Fruit fly (Drosophila melanogaster) whole organism, larva: ENCODE measurements around the gene Schip1.

Experiments
- noc ChIP-seq: fragments of 200-800 bp; sonication (Bioruptor generic); optimal IDR thresholded peaks from 3 replicates; lab custom pipeline; 2019; ENCODE audit warnings: missing biosample characterization, mild to moderate bottlenecking, missing genetic modification characterization, moderate library complexity

Gene Schip1

dm6 chr2L:10342471-10342870 lies 11.6 kb upstream of the Schip1 start, which contains the start of gene Sps2:
Gene Sps2, plus strand, starts transcription at chr2L:10342594.
- no peak for TF ChIP-seq noc (tag; lab: Kevin White, UChicago)

- TF ChIP-seq noc (tag; lab: Kevin White, UChicago), result peak; percentile 14
Measured at dm6 chr2L:10341405-10341804, 10.5 kb upstream of the Schip1 start, which contains the start of gene CG31715. Gene CG31715, plus strand, starts transcription at chr2L:10341616.

dm6 chr2L:10339841-10340240 lies 8.9 kb upstream of the Schip1 start:
- TF ChIP-seq noc (tag; lab: Kevin White, UChicago), result no peak

dm6 chr2L:10339212-10339721 lies 8.4 kb upstream of the Schip1 start, which contains the start of gene SamDC:
Gene SamDC, plus strand, starts transcription at chr2L:10339457.
- TF ChIP-seq noc (tag; lab: Kevin White, UChicago), result no peak

dm6 chr2L:10334854-10335277 lies 4.0 kb upstream of the Schip1 start:
- TF ChIP-seq noc (tag; lab: Kevin White, UChicago), result peak; percentile 89

dm6 chr2L:10334213-10334612 lies 3.3 kb upstream of the Schip1 start:
- TF ChIP-seq noc (tag; lab: Kevin White, UChicago), result no peak

- TF ChIP-seq noc (tag; lab: Kevin White, UChicago), result no peak
Measured at dm6 chr2L:10333091-10333991, 2.4 kb upstream of the Schip1 start, which contains the start of gene GATAd. Gene GATAd, plus strand, starts transcription at chr2L:10333734.

- no peak for TF ChIP-seq noc (tag; lab: Kevin White, UChicago)
Measured at dm6 chr2L:10327790-10328189, 3.1 kb downstream of the Schip1 start, which contains the start of gene RnrL. Gene RnrL, minus strand, starts transcription at chr2L:10327943.

- TF ChIP-seq noc (tag; lab: Kevin White, UChicago), result peak; percentile 62
Measured at dm6 chr2L:10322773-10323487, 8.0 kb downstream of the Schip1 start, which contains the start of gene CG5381. Gene CG5381, minus strand, starts transcription at chr2L:10323102.

dm6 chr2L:10322176-10322575 lies 8.7 kb downstream of the Schip1 start, which contains the start of gene CG4995:
Gene CG4995, plus strand, starts transcription at chr2L:10322476.
- TF ChIP-seq noc (tag; lab: Kevin White, UChicago), result no peak

dm6 chr2L:10321612-10322011 lies 9.3 kb downstream of the Schip1 start:
- TF ChIP-seq noc (tag; lab: Kevin White, UChicago), result peak; percentile 35

dm6 chr2L:10321036-10321583 lies 9.8 kb downstream of the Schip1 start:
- TF ChIP-seq noc (tag; lab: Kevin White, UChicago), result no peak

- peak; percentile 23 for TF ChIP-seq noc (tag; lab: Kevin White, UChicago)
Measured at dm6 chr2L:10320174-10320775, 10.6 kb downstream of the Schip1 start.

dm6 chr2L:10315888-10316287 lies 15.0 kb downstream of the Schip1 start:
- TF ChIP-seq noc (tag; lab: Kevin White, UChicago), result no peak
